Fruit fly (Drosophila melanogaster) whole organism, prepupa: ENCODE data around the gene mwh.
A peak's percentile ranks its signal among the peaks of the same experiment; 100 is the strongest.

Experiments
- CG10631 ChIP-seq: fragments of 200-800 bp; sonication (Bioruptor generic); optimal IDR thresholded peaks from 2 replicates; lab custom pipeline; 2016; ENCODE audit warnings: missing biosample characterization, missing genetic modification characterization
- CG10669 ChIP-seq: fragments of 200-800 bp; sonication (Bioruptor generic); optimal IDR thresholded peaks from 3 replicates; lab custom pipeline; 2018; ENCODE audit warnings: missing biosample characterization, mild to moderate bottlenecking, missing genetic modification characterization, moderate library complexity
- CG11294 ChIP-seq: fragments of 200-800 bp; sonication (Bioruptor generic); IDR thresholded peaks from 2 replicates; pipeline ENCODE4 v1.3.6; 2022; ENCODE audit warnings: missing biosample characterization, missing genetic modification characterization
- CG11902 ChIP-seq: fragments of 200-800 bp; sonication (Bioruptor generic); optimal IDR thresholded peaks from 3 replicates; lab custom pipeline; 2016; ENCODE audit warnings: missing biosample characterization, missing genetic modification characterization
- CG15336 ChIP-seq: fragments of 200-800 bp; sonication (Bioruptor generic); IDR thresholded peaks from 2 replicates; pipeline ENCODE4 v1.3.6; 2022; ENCODE audit warnings: missing biosample characterization, missing genetic modification characterization
- CG1621 ChIP-seq: fragments of 200-800 bp; sonication (Bioruptor generic); optimal IDR thresholded peaks from 3 replicates; lab custom pipeline; 2018; ENCODE audit warnings: missing biosample characterization, mild to moderate bottlenecking, missing genetic modification characterization
- CG3032 ChIP-seq: fragments of 200-800 bp; optimal IDR thresholded peaks from 2 replicates; lab custom pipeline; 2019; ENCODE audit warnings: missing biosample characterization, mild to moderate bottlenecking, missing genetic modification characterization, moderate library complexity
- CG32006 ChIP-seq: fragments of 200-800 bp; sonication (Bioruptor generic); optimal IDR thresholded peaks from 3 replicates; lab custom pipeline; 2017; ENCODE audit warnings: missing biosample characterization, mild to moderate bottlenecking, missing genetic modification characterization
- CG34406 ChIP-seq: fragments of 200-800 bp; sonication (Bioruptor generic); optimal IDR thresholded peaks from 3 replicates; lab custom pipeline; 2016; ENCODE audit warnings: missing biosample characterization, missing genetic modification characterization
- CG3919 ChIP-seq: fragments of 200-800 bp; sonication (Bioruptor generic); optimal IDR thresholded peaks from 3 replicates; lab custom pipeline; 2016; ENCODE audit warnings: missing biosample characterization, missing genetic modification characterization
- CG6163 ChIP-seq: fragments of 200-800 bp; sonication (Bioruptor generic); IDR thresholded peaks from 3 replicates; pipeline ENCODE4 v1.3.6; 2022; ENCODE audit warnings: missing biosample characterization, missing genetic modification characterization
- CG6276 ChIP-seq: fragments of 200-800 bp; sonication (Bioruptor generic); optimal IDR thresholded peaks from 2 replicates; lab custom pipeline; 2017; ENCODE audit warnings: missing biosample characterization, mild to moderate bottlenecking, missing genetic modification characterization
- CG6792 ChIP-seq: fragments of 200-800 bp; sonication (Bioruptor generic); optimal IDR thresholded peaks from 3 replicates; lab custom pipeline; 2016; ENCODE audit warnings: missing biosample characterization, missing genetic modification characterization
- CG6808 ChIP-seq: fragments of 200-800 bp; sonication (Bioruptor generic); optimal IDR thresholded peaks from 3 replicates; lab custom pipeline; 2017; ENCODE audit warnings: missing biosample characterization, missing genetic modification characterization, mild to moderate bottlenecking, moderate library complexity, missing genetic modification reagents
- CG6854 ChIP-seq: fragments of 200-800 bp; sonication (Bioruptor generic); optimal IDR thresholded peaks from 2 replicates; lab custom pipeline; 2017; ENCODE audit warnings: missing biosample characterization, mild to moderate bottlenecking, missing genetic modification characterization
- CG7368 ChIP-seq: fragments of 200-800 bp; sonication (Bioruptor generic); optimal IDR thresholded peaks from 3 replicates; lab custom pipeline; 2016; ENCODE audit warnings: missing biosample characterization, missing genetic modification characterization
- CG8119 ChIP-seq: fragments of 200-800 bp; sonication (Bioruptor generic); IDR thresholded peaks from 3 replicates; pipeline ENCODE4 v1.3.6; 2022; ENCODE audit warnings: missing biosample characterization, missing genetic modification characterization
- CG8319 ChIP-seq: fragments of 200-800 bp; sonication (Bioruptor generic); optimal IDR thresholded peaks from 3 replicates; lab custom pipeline; 2016; ENCODE audit warnings: missing biosample characterization, missing genetic modification characterization
- CG9139 ChIP-seq: fragments of 200-800 bp; sonication (Bioruptor generic); optimal IDR thresholded peaks from 3 replicates; lab custom pipeline; 2017; ENCODE audit warnings: missing biosample characterization, mild to moderate bottlenecking, missing genetic modification characterization
- Eip75B ChIP-seq: fragments of 200-800 bp; sonication (Bioruptor generic); optimal IDR thresholded peaks from 3 replicates; lab custom pipeline; 2016; ENCODE audit warnings: missing biosample characterization, missing genetic modification characterization
- Eip78C ChIP-seq: fragments of 200-800 bp; sonication (Bioruptor generic); peaks from one replicate; lab custom pipeline; 2016; ENCODE audit warnings: missing biosample characterization, missing genetic modification characterization
- Eip93F ChIP-seq: fragments of 200-800 bp; sonication (Bioruptor generic); optimal IDR thresholded peaks from 2 replicates; lab custom pipeline; 2016; ENCODE audit warnings: missing biosample characterization, mild to moderate bottlenecking, missing genetic modification characterization
- Ets96B ChIP-seq: fragments of 200-800 bp; optimal IDR thresholded peaks from 2 replicates; lab custom pipeline; 2019; ENCODE audit warnings: missing biosample characterization, mild to moderate bottlenecking, missing genetic modification characterization, moderate library complexity
- Hr38 ChIP-seq: sonication (Bioruptor generic); optimal IDR thresholded peaks from 2 replicates; lab custom pipeline; 2016; ENCODE audit warnings: missing biosample characterization, missing genetic modification characterization
- Hr39 ChIP-seq: fragments of 200-800 bp; sonication (Bioruptor generic); optimal IDR thresholded peaks from 2 replicates; lab custom pipeline; 2016; ENCODE audit warnings: missing biosample characterization, missing genetic modification characterization
- Met ChIP-seq: fragments of 200-800 bp; sonication (Bioruptor generic); optimal IDR thresholded peaks from 3 replicates; lab custom pipeline; 2016; ENCODE audit warnings: missing biosample characterization, missing genetic modification characterization
- OdsH ChIP-seq: fragments of 200-800 bp; sonication (Bioruptor generic); optimal IDR thresholded peaks from 3 replicates; lab custom pipeline; 2016; ENCODE audit warnings: missing biosample characterization, missing genetic modification characterization
- Smox ChIP-seq: fragments of 200-800 bp; sonication (Bioruptor generic); optimal IDR thresholded peaks from 3 replicates; lab custom pipeline; 2016; ENCODE audit warnings: missing biosample characterization, missing genetic modification characterization
- Sox14 ChIP-seq: fragments of 200-800 bp; sonication (Bioruptor generic); optimal IDR thresholded peaks from 3 replicates; lab custom pipeline; 2016; ENCODE audit warnings: missing biosample characterization, missing genetic modification characterization
- achi ChIP-seq: fragments of 200-800 bp; sonication (Bioruptor generic); optimal IDR thresholded peaks from 3 replicates; lab custom pipeline; 2016; ENCODE audit warnings: missing biosample characterization, missing genetic modification characterization
- acj6 ChIP-seq: fragments of 200-800 bp; sonication (Bioruptor generic); optimal IDR thresholded peaks from 3 replicates; lab custom pipeline; 2016; ENCODE audit warnings: missing biosample characterization, missing genetic modification characterization
- cyc ChIP-seq: fragments of 200-800 bp; sonication (Bioruptor generic); optimal IDR thresholded peaks from 3 replicates; lab custom pipeline; 2016; ENCODE audit warnings: missing biosample characterization, missing genetic modification characterization
- dac ChIP-seq: fragments of 200-800 bp; sonication (Bioruptor generic); optimal IDR thresholded peaks from 2 replicates; lab custom pipeline; 2017; ENCODE audit warnings: missing biosample characterization, mild to moderate bottlenecking, missing genetic modification characterization
- dsx ChIP-seq: fragments of 200-800 bp; optimal IDR thresholded peaks from 3 replicates; lab custom pipeline; 2019; ENCODE audit warnings: missing biosample characterization, mild to moderate bottlenecking, missing genetic modification characterization, moderate library complexity; ENCODE audit not compliant: poor library complexity, severe bottlenecking
- esn ChIP-seq: fragments of 200-800 bp; sonication (Bioruptor generic); optimal IDR thresholded peaks from 2 replicates; lab custom pipeline; 2016; ENCODE audit warnings: missing biosample characterization, mild to moderate bottlenecking, missing genetic modification characterization, moderate library complexity
- fd59A ChIP-seq: fragments of 200-800 bp; sonication (Bioruptor generic); optimal IDR thresholded peaks from 2 replicates; lab custom pipeline; 2017; ENCODE audit warnings: missing biosample characterization, mild to moderate bottlenecking, missing genetic modification characterization, missing genetic modification reagents
- fkh ChIP-seq: fragments of 200-800 bp; sonication (Bioruptor generic); optimal IDR thresholded peaks from 3 replicates; lab custom pipeline; 2017; ENCODE audit warnings: missing biosample characterization, mild to moderate bottlenecking, missing genetic modification characterization, moderate library complexity
- lz ChIP-seq: fragments of 200-800 bp; sonication (Bioruptor generic); optimal IDR thresholded peaks from 3 replicates; lab custom pipeline; 2016; ENCODE audit warnings: missing biosample characterization, missing genetic modification characterization
- net ChIP-seq: fragments of 200-800 bp; sonication (Bioruptor generic); optimal IDR thresholded peaks from 3 replicates; lab custom pipeline; 2016; ENCODE audit warnings: missing biosample characterization, missing genetic modification characterization
- pdm3 ChIP-seq: fragments of 200-800 bp; sonication (Bioruptor generic); optimal IDR thresholded peaks from 3 replicates; lab custom pipeline; 2016; ENCODE audit warnings: missing biosample characterization, missing genetic modification characterization
- spab ChIP-seq: fragments of 200-800 bp; sonication (Bioruptor generic); optimal IDR thresholded peaks from 2 replicates; lab custom pipeline; 2017; ENCODE audit warnings: missing biosample characterization, mild to moderate bottlenecking, missing genetic modification characterization, missing genetic modification reagents
- ss ChIP-seq, 2 experiments: fragments of 200-800 bp; sonication (Bioruptor generic); optimal IDR thresholded peaks; 2 replicates in 1 of 2; 3 replicates in 1 of 2; lab custom pipeline; 2017 to 2018; ENCODE audit warnings: mild to moderate bottlenecking in 2 of 2, missing biosample characterization in 2 of 2, missing genetic modification characterization in 2 of 2, moderate library complexity in 1 of 2
- svp ChIP-seq: fragments of 200-800 bp; sonication (Bioruptor generic); peaks from one replicate; lab custom pipeline; 2016; ENCODE audit warnings: missing biosample characterization, missing genetic modification characterization
- topi ChIP-seq: fragments of 200-800 bp; sonication (Bioruptor generic); optimal IDR thresholded peaks from 3 replicates; lab custom pipeline; 2016; ENCODE audit warnings: missing biosample characterization, missing genetic modification characterization

The mwh gene

dm6 chr3L:1203855-1204431, 3.4 kb downstream of the mwh start:
- no peak for TF ChIP-seq CG11902 (GFP tag; lab: Kevin White, UChicago)
- no peak for TF ChIP-seq ss (GFP tag; optimal IDR thresholded peaks at IDR 0.05; lab: Kevin White, UChicago)
- peak; percentile 34; the same call in 1 of the 3 replicates for TF ChIP-seq CG6163 (GFP tag; lab: Robert Waterston, UW)
- TF ChIP-seq CG6792 (GFP tag; lab: Kevin White, UChicago) = no peak
- TF ChIP-seq Eip75B (GFP tag; lab: Kevin White, UChicago) = no peak
- TF ChIP-seq fkh (GFP tag; lab: Kevin White, UChicago) = no peak

DNA sequence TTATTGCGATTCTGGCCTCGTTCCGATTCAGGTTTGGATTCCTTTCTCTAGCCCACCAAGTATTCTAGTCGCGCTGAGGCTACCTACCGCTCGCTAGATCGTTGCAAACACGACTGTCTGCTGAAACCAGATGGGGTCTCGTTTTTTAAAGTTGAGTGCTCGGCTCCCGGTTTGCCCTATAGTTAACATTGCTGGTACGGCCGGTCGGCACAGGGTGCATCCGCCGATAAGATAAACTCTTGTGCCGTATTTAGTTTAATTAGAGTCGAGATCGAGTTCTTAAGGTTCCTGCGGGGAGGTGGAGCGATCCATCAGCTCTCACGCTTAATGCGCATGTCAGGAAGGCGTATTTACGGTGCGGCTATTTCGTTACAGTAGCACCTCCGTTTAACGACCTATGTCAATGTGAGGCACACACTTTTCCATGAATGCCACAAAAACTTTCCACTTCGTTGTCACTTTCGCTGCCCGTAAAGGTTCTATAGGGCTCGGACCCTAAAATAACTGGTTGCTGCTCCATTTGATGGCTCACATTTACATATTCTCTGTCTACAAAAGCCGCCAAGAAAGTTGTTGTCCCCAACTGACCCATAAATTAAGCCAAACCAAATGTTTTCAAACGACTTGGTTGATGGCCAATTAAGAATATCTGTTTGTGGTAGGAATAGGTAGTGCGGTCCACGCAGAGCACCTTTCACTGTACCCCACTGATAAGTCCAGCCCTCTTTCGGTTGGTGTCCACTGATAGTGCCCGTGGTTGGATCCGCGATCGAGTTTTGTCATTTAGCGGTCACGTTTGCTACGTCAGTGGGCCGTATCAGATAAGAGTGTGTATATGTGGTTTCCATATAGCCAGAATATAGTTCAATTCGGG, 4.3 kb downstream of the mwh start, which contains the start of gene CG9119:
TSS of gene CG9119 (minus strand) at position 122 of the 874 bp plus-strand sequence.
- peak; percentile 27 for TF ChIP-seq fkh (GFP tag; lab: Kevin White, UChicago)
- TF ChIP-seq CG32006 (GFP tag; lab: Kevin White, UChicago) = peak; percentile 59
- TF ChIP-seq Sox14 (GFP tag; lab: Kevin White, UChicago) = no peak
- TF ChIP-seq Eip93F (GFP tag; lab: Kevin White, UChicago) = no peak
- TF ChIP-seq Hr38 (GFP tag; lab: Kevin White, UChicago) = no peak
- peak; percentile 18 for TF ChIP-seq achi (GFP tag; lab: Kevin White, UChicago)
- TF ChIP-seq Eip78C (GFP tag; lab: Kevin White, UChicago) = peak; percentile 90
- no peak for TF ChIP-seq CG11294 (GFP tag; lab: Robert Waterston, UW)
- TF ChIP-seq CG34406 (GFP tag; lab: Kevin White, UChicago) = peak; percentile 21
- peak; percentile 1 for TF ChIP-seq net
- peak; percentile 14 for TF ChIP-seq CG11902 (GFP tag; lab: Kevin White, UChicago)
- TF ChIP-seq CG7368 (GFP tag; lab: Kevin White, UChicago) = no peak
- TF ChIP-seq CG3919 = peak; percentile 37
- TF ChIP-seq CG10669 (GFP tag; lab: Kevin White, UChicago) = peak; percentile 24
- peak; percentile 44 for TF ChIP-seq CG3032 (tag; lab: Kevin White, UChicago)
- peak; percentile 30 for TF ChIP-seq esn
- peak; percentile 56 for TF ChIP-seq svp
- peak; percentile 91 for TF ChIP-seq CG1621 (tag; lab: Kevin White, UChicago)
- TF ChIP-seq Met (GFP tag; lab: Kevin White, UChicago) = peak; percentile 18
- TF ChIP-seq dac (GFP tag; lab: Kevin White, UChicago) = no peak
- peak; percentile 33 for TF ChIP-seq fd59A (GFP tag; lab: Kevin White, UChicago)
- peak; percentile 35 for TF ChIP-seq pdm3 (GFP tag; lab: Kevin White, UChicago)
- TF ChIP-seq lz = peak; percentile 24
- peak; percentile 3 for TF ChIP-seq CG6276 (GFP tag; lab: Kevin White, UChicago)
- peak; percentile 6 for TF ChIP-seq dsx (GFP tag; lab: Kevin White, UChicago)
- no peak for TF ChIP-seq Smox (GFP tag; lab: Kevin White, UChicago)
- peak; percentile 8 for TF ChIP-seq spab (GFP tag; lab: Kevin White, UChicago)
- TF ChIP-seq CG10631 (GFP tag; lab: Kevin White, UChicago) = peak; percentile 27
- TF ChIP-seq ss (GFP tag; optimal IDR thresholded peaks at IDR 0.05; lab: Kevin White, UChicago) = peak; percentile 23 to 51
- peak; percentile 61 for TF ChIP-seq CG9139 (GFP tag; lab: Kevin White, UChicago)
- peak; percentile 5 for TF ChIP-seq Eip75B (GFP tag; lab: Kevin White, UChicago)
- TF ChIP-seq OdsH (GFP tag; lab: Kevin White, UChicago) = peak; percentile 27
- TF ChIP-seq acj6 = peak; percentile 27
- TF ChIP-seq CG8119 (GFP tag; lab: Robert Waterston, UW) = peak; percentile 31; the same call in 1 of the 3 replicates
- TF ChIP-seq CG6854 = no peak
- peak; percentile 3 for TF ChIP-seq Ets96B (tag; lab: Kevin White, UChicago)
- peak; percentile 18 for TF ChIP-seq Hr39
- peak; percentile 5 for TF ChIP-seq cyc (GFP tag; lab: Kevin White, UChicago)
- TF ChIP-seq topi (GFP tag; lab: Kevin White, UChicago) = peak; percentile 18
- TF ChIP-seq CG6808 (GFP tag; lab: Kevin White, UChicago) = no peak
- peak; percentile 29 for TF ChIP-seq CG6792 (GFP tag; lab: Kevin White, UChicago)
- peak; percentile 31 for TF ChIP-seq CG8319 (GFP tag; lab: Kevin White, UChicago)
- no peak for TF ChIP-seq CG6163 (GFP tag; lab: Robert Waterston, UW)
- no peak for TF ChIP-seq CG15336
